Worm (Caenorhabditis elegans) whole organism, L1 larva: ENCODE measurements around the gene rfc-2.

Experiments
- aha-1 ChIP-seq: fragments of 150-350 bp; optimal IDR thresholded peaks from 2 replicates; lab custom pipeline; 2014; ENCODE audit warnings: missing biosample characterization, missing genetic modification characterization
- dpl-1 ChIP-seq, 3 experiments: fragments of 150-350 bp in 2 of 3; sonication (generic microtip) in 1 of 3; optimal IDR thresholded peaks; 2 replicates each; lab custom pipeline; 2014 to 2017; ENCODE audit warnings: missing biosample characterization in 3 of 3, missing genetic modification characterization in 3 of 3, missing genetic modification reagents in 3 of 3
- efl-3 ChIP-seq: fragments of 200-800 bp; sonication (Bioruptor generic); optimal IDR thresholded peaks from 2 replicates; lab custom pipeline; 2018; ENCODE audit warnings: mild to moderate bottlenecking, missing genetic modification characterization, missing compliant biosample characterization
- elt-2 ChIP-seq: sonication (generic microtip); optimal IDR thresholded peaks from 2 replicates; lab custom pipeline; 2016; ENCODE audit warnings: missing genetic modification characterization, mild to moderate bottlenecking, inconsistent platforms, missing compliant biosample characterization, missing genetic modification reagents
- isw-1 ChIP-seq: fragments of 200-800 bp; sonication (Bioruptor generic); IDR thresholded peaks from 2 replicates; pipeline ENCODE4 v1.3.6; 2022; ENCODE audit warnings: missing genetic modification characterization, missing compliant biosample characterization
- mep-1 ChIP-seq: fragments of 150-350 bp; optimal IDR thresholded peaks from 2 replicates; lab custom pipeline; 2014; ENCODE audit warnings: missing biosample characterization, missing genetic modification characterization
- nhr-11 ChIP-seq: fragments of 150-350 bp; optimal IDR thresholded peaks from 2 replicates; lab custom pipeline; 2014; ENCODE audit warnings: missing biosample characterization, missing genetic modification characterization
- nhr-237 ChIP-seq: fragments of 150-350 bp; optimal IDR thresholded peaks from 2 replicates; lab custom pipeline; 2014; ENCODE audit warnings: missing biosample characterization, missing genetic modification characterization
- nhr-76 ChIP-seq: sonication (generic microtip); optimal IDR thresholded peaks from 2 replicates; lab custom pipeline; 2017; ENCODE audit warnings: missing biosample characterization, missing genetic modification characterization
- nhr-77 ChIP-seq: fragments of 150-350 bp; optimal IDR thresholded peaks from 2 replicates; lab custom pipeline; 2014; ENCODE audit warnings: missing biosample characterization, missing genetic modification characterization
- sox-4 ChIP-seq: sonication (generic microtip); optimal IDR thresholded peaks from 2 replicates; lab custom pipeline; 2016; ENCODE audit warnings: missing genetic modification characterization, missing compliant biosample characterization

DNA sequence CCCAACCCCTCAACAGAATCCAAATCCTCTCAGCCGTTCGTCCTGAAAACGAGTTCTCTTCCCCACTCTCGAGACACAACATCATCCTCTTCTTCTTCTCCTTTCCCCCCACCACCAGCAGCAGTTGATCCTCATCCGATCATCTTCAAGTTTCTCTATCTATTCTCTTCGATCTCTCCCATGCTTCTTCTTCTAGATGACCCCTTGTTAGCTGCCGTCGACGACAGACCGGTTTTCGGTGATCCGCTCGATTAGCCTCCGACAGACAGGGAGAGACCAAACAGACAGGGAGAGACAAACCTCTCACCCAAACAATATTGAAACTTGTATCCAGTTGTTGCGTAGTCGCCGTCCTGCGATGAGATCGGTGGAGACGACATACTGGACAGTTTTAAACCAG lies 24.2 kb downstream of the rfc-2 start:
- TF ChIP-seq mep-1 (tag; lab: Kevin White, UChicago) (no peak), nhr-76 (tag; lab: Kevin White, UChicago) (no peak), isw-1 (no peak), nhr-11 (tag; lab: Kevin White, UChicago) (no peak), efl-3 (GFP tag; lab: Kevin White, UChicago) (no peak), sox-4 (no peak), aha-1 (tag; lab: Kevin White, UChicago) (no peak), nhr-77 (no peak), elt-2 (tag; lab: Kevin White, UChicago) (no peak), nhr-237 (no peak), dpl-1 (GFP tag; optimal IDR thresholded peaks at IDR 0.05; lab: Kevin White, UChicago) (no peak)
